Worm (Caenorhabditis elegans) whole organism, young adult: ENCODE data around the gene col-85.

ENCODE experiments used
- aptf-2 ChIP-seq: fragments of 200-800 bp; sonication (Bioruptor generic); conservative IDR thresholded peaks from 2 replicates; pipeline ENCODE4 v1.3.6; 2022; ENCODE audit warnings: missing genetic modification reagents, missing genetic modification characterization, missing compliant biosample characterization
- unc-62 ChIP-seq: fragments of 150-350 bp; optimal IDR thresholded peaks from 2 replicates; lab custom pipeline; 2014; ENCODE audit warnings: missing biosample characterization, missing genetic modification reagents, missing genetic modification characterization

DNA sequence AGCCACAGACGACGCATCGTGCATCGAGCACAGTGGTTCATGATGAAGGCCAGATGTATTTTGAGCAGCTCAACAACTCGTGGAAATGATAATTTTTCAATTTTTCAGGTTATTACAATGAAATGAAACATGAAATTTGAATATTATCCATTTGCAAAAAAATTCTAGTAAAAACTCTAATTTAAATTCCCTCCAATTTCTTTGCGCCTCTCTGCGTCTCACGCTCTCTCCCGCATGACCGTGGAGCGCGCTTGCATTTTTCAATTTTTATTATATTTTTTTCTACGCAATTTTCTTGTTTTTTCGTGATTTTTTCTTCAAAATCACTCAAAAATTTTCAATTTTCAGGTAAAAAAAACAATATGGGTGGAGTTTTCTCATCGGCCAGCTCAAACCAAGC, 35.5 kb downstream of the col-85 start, which contains the start of gene tag-281:
- no peak for TF ChIP-seq unc-62
- no peak for TF ChIP-seq aptf-2
